Fruit fly (Drosophila melanogaster): ENCODE measurements around the gene CG7272.

CG7272 gene

DNA sequence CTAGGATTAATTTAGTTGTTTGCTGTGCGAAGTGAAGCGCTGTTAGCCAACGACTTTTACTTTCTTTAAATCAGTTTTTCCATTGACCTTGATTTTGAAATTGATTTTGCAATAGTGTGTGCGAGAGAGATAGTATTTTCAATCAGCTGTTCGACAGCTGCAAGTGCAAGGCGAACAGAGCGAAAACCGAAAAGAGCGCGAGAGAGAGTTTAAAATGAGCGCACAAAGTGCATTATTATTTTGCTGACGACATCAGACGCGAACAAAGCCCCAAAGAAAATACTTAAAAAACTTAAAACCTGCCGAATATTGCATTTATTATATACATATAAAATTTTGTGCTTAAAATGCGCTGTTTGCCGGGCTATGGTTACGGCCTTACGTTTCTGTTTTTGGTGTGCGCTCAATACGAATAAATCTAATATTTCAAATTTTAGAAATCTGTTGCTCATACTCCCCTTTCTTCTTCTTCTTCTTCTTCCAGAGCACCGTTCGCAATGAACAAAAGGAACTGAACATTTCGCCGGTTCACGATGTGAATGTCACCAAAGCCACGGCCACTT lies 11.0 kb downstream of the CG7272 start:
- TF ChIP-seq tj (GFP tag; optimal IDR thresholded peaks at IDR 0.05) (peak; percentile 98), CG12768 (GFP tag; optimal IDR thresholded peaks at IDR 0.05) (peak; percentile 42), CG11617 (GFP tag; optimal IDR thresholded peaks at IDR 0.05) (peak; percentile 55), CG1620 (GFP tag; optimal IDR thresholded peaks at IDR 0.05) (no peak), CG7045 (GFP tag; optimal IDR thresholded peaks at IDR 0.05) (no peak), cic (GFP tag; optimal IDR thresholded peaks at IDR 0.05) (peak; percentile 65), Crg-1 (GFP tag; optimal IDR thresholded peaks at IDR 0.05) (no peak), Hr96 (GFP tag; optimal IDR thresholded peaks at IDR 0.05) (no peak), CG33017 (tag; optimal IDR thresholded peaks at IDR 0.05) (peak; percentile 57), Clk (GFP tag; optimal IDR thresholded peaks at IDR 0.05) (no peak), ovo (GFP tag; optimal IDR thresholded peaks at IDR 0.05) (no peak), CG5204 (GFP tag; optimal IDR thresholded peaks at IDR 0.05) (no peak), CG14711 (tag; optimal IDR thresholded peaks at IDR 0.05) (no peak), kay (GFP tag; ENCODE audit: borderline replicate concordance) (peak; percentile 98), pad (GFP tag; optimal IDR thresholded peaks at IDR 0.05) (peak; percentile 41), bab1 (GFP tag; optimal IDR thresholded peaks at IDR 0.05) (peak; percentile 37), CG7101 (tag; optimal IDR thresholded peaks at IDR 0.05) (no peak), cnc (optimal IDR thresholded peaks at IDR 0.05) (no peak), Mnt (GFP tag; optimal IDR thresholded peaks at IDR 0.05) (peak; percentile 44), toe (GFP tag; optimal IDR thresholded peaks at IDR 0.05) (no peak)

DNA sequence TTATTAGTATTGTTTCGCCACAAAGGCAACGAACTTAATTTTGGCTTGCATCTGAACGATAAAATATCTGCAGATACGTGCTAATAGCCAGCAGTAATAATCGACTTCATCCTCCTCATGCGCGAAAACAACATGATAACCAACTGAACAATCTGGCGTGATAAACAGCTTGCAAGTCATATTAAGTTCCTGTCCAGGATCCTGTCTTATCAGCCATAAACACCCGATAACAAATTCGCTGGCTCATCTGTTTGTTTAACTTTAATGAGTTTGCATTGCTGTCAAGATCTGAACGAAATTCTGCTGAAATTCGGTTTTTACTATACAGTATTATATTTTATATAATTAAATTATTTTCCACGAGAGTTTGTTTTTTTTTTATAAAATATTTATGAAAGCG lies 12.5 kb downstream of the CG7272 start:
- TF ChIP-seq tj (GFP tag; optimal IDR thresholded peaks at IDR 0.05) (peak; percentile 78), CG14711 (tag; optimal IDR thresholded peaks at IDR 0.05) (no peak), cnc (optimal IDR thresholded peaks at IDR 0.05) (peak in 1 of 2 experiments; percentile 64), Crg-1 (GFP tag; optimal IDR thresholded peaks at IDR 0.05) (no peak)

DNA sequence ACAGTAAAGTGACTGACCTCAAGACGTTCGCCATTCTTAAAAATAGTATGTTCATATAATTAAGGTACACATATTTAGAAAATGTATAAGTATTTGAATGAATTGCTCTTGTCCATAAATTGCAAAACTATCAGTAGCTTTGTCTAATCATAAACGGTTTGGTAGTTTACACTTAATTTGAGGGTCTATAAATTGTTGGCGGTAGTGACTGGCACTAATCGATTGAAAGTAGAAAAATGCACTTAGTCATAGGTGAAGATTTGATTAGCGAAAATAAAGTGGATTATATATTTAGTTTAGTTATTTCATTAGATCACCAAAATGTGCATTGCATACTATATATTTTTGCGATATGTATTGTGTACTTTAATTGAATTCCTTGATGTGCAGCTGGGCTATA lies 13.0 kb downstream of the CG7272 start:
- TF ChIP-seq CG1620 (GFP tag; optimal IDR thresholded peaks at IDR 0.05) = no peak
- no peak for TF ChIP-seq cic (GFP tag; optimal IDR thresholded peaks at IDR 0.05)
- TF ChIP-seq kay (GFP tag; ENCODE audit: borderline replicate concordance) = peak; percentile 66
- peak in 1 of 2 experiments; percentile 63 for TF ChIP-seq cnc (optimal IDR thresholded peaks at IDR 0.05)
- no peak for TF ChIP-seq ovo (GFP tag; optimal IDR thresholded peaks at IDR 0.05)
- TF ChIP-seq pad (GFP tag; optimal IDR thresholded peaks at IDR 0.05) = no peak
- TF ChIP-seq CG5204 (GFP tag; optimal IDR thresholded peaks at IDR 0.05) = no peak
- no peak for TF ChIP-seq CG33017 (tag; optimal IDR thresholded peaks at IDR 0.05)
- no peak for TF ChIP-seq bab1 (GFP tag; optimal IDR thresholded peaks at IDR 0.05)
- TF ChIP-seq Mnt (GFP tag; optimal IDR thresholded peaks at IDR 0.05) = no peak
- TF ChIP-seq CG7101 (tag; optimal IDR thresholded peaks at IDR 0.05) = no peak

DNA sequence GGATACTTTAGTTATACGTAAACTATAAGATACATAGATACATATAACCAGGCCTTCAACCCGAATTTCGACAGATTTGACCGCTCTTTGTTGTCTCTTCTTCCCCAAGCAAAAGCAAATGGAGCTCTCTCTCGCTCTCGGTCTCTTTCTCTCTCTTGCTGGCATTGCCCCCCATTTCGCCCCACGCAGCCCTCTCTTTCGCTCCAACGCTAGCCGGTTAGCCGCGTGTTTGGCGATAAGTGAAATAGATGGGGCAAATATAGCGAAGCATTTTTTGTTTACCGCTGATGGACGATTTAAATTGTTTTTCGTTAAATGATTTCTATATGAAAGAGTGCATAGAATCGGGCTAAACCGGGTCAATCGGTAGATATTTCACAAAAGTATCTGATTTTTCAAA lies 13.7 kb downstream of the CG7272 start:
- TF ChIP-seq cnc (optimal IDR thresholded peaks at IDR 0.05) = no peak
- TF ChIP-seq Mnt (GFP tag; optimal IDR thresholded peaks at IDR 0.05) = peak; percentile 98
- TF ChIP-seq cic (GFP tag; optimal IDR thresholded peaks at IDR 0.05) = no peak
- TF ChIP-seq tj (GFP tag; optimal IDR thresholded peaks at IDR 0.05) = peak; percentile 58
- no peak for TF ChIP-seq pad (GFP tag; optimal IDR thresholded peaks at IDR 0.05)
- TF ChIP-seq CG7101 (tag; optimal IDR thresholded peaks at IDR 0.05) = no peak
- TF ChIP-seq bab1 (GFP tag; optimal IDR thresholded peaks at IDR 0.05) = no peak
- no peak for TF ChIP-seq CG11617 (GFP tag; optimal IDR thresholded peaks at IDR 0.05)

DNA sequence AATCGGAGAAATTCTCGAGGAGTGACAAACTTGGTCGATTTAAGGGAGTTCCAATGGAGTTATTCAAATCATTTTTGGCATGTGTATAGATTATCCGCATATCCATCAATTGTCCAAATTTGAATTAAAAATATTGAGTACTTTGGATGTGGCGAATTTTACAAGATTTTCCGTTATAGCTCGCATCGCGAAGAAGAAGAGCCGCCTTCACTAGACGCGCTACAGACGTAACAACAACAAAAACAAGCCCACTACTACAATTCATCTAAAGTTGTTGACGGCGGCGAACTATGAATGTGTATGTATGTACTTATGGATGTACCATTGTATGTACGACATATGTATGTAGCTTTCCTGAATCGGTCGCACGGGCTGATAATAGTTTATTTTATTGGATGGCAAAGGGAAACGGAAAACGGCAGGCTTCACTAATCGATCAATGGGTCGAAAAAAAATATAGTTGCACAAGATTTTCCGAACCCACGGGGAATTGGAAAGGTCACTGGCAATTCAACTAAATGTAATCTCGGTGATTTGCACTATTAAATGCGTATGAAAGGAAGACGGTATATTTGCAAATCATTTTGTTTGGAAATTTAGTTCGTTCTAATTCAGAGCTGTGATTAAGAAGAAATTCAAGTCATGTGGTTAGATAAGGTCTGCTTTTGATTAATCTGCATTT lies 14.2 kb downstream of the CG7272 start:
- peak; percentile 91 for TF ChIP-seq kay (GFP tag; ENCODE audit: borderline replicate concordance)
- peak; percentile 99 for TF ChIP-seq cic (GFP tag; optimal IDR thresholded peaks at IDR 0.05)
- peak; percentile 82 for TF ChIP-seq Mnt (GFP tag; optimal IDR thresholded peaks at IDR 0.05)
- TF ChIP-seq cnc (optimal IDR thresholded peaks at IDR 0.05) = peak in 1 of 2 experiments; percentile 59
- peak; percentile 26 for TF ChIP-seq tj (GFP tag; optimal IDR thresholded peaks at IDR 0.05)
- no peak for TF ChIP-seq Hr96 (GFP tag; optimal IDR thresholded peaks at IDR 0.05)

DNA sequence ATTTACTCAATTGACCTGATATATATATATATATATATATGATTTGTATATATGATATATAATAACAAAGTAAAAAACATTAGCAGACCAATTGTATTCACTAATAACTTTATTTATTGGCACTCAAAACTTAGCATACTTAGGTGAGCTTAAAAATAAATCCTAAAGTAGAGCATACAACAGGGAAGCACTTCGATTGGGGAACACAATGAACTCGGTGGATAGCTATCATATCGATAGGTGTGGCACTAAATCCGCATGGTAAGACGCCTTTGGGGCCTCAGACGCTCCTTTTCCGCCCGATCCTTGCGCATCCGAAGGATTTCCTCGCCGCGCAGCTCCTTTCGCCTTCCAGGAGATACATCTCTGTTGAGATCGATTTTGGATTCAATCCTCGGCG lies 15.7 kb downstream of the CG7272 start:
- TF ChIP-seq CG5204 (GFP tag; optimal IDR thresholded peaks at IDR 0.05) = no peak
- no peak for TF ChIP-seq Clk (GFP tag; optimal IDR thresholded peaks at IDR 0.05)
- no peak for TF ChIP-seq tj (GFP tag; optimal IDR thresholded peaks at IDR 0.05)
- TF ChIP-seq ovo (GFP tag; optimal IDR thresholded peaks at IDR 0.05) = no peak
- no peak for TF ChIP-seq Mnt (GFP tag; optimal IDR thresholded peaks at IDR 0.05)
- TF ChIP-seq bab1 (GFP tag; optimal IDR thresholded peaks at IDR 0.05) = no peak

DNA sequence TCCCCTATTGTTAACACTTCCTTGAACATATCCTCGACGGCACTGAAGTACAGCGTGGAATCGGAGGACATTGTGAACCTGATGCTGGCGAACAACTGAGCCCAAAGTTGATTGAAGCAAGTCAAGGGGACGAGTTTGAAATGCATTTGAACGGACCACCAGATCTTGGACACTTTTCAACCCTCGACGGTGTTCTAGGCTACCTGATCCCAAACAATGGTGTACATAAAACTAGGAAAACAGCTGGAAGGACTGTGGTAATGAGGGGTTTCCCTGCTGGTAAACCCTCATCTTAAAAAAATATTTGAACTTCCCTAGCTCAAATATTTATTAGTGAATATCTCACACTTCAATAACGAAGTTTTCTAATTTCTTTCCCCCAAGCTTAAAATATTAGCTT lies 16.2 kb downstream of the CG7272 start, which contains the start of gene CG13454:
Gene CG13454 (minus strand): TSS at position 101 of the 400 bp plus-strand sequence.
- TF ChIP-seq cic (GFP tag; optimal IDR thresholded peaks at IDR 0.05) = no peak
